Fruit fly (Drosophila melanogaster) whole organism, prepupa: ENCODE data around the gene CG10232.

Source experiments
- Blimp-1 ChIP-seq: fragments of 200-800 bp; sonication (Bioruptor generic); optimal IDR thresholded peaks from 3 replicates; lab custom pipeline; 2017; ENCODE audit warnings: missing biosample characterization, missing genetic modification characterization, mild to moderate bottlenecking, moderate library complexity, missing genetic modification reagents
- CG10631 ChIP-seq: fragments of 200-800 bp; sonication (Bioruptor generic); optimal IDR thresholded peaks from 2 replicates; lab custom pipeline; 2016; ENCODE audit warnings: missing biosample characterization, missing genetic modification characterization
- CG10669 ChIP-seq: fragments of 200-800 bp; sonication (Bioruptor generic); optimal IDR thresholded peaks from 3 replicates; lab custom pipeline; 2018; ENCODE audit warnings: missing biosample characterization, mild to moderate bottlenecking, missing genetic modification characterization, moderate library complexity
- CG11294 ChIP-seq: fragments of 200-800 bp; sonication (Bioruptor generic); IDR thresholded peaks from 2 replicates; pipeline ENCODE4 v1.3.6; 2022; ENCODE audit warnings: missing biosample characterization, missing genetic modification characterization
- CG11762 ChIP-seq: fragments of 200-800 bp; sonication (Bioruptor generic); optimal IDR thresholded peaks from 3 replicates; lab custom pipeline; 2016; ENCODE audit warnings: missing biosample characterization, missing genetic modification characterization; ENCODE audit not compliant: insufficient read depth
- CG11902 ChIP-seq: fragments of 200-800 bp; sonication (Bioruptor generic); optimal IDR thresholded peaks from 3 replicates; lab custom pipeline; 2016; ENCODE audit warnings: missing biosample characterization, missing genetic modification characterization
- CG15336 ChIP-seq: fragments of 200-800 bp; sonication (Bioruptor generic); IDR thresholded peaks from 2 replicates; pipeline ENCODE4 v1.3.6; 2022; ENCODE audit warnings: missing biosample characterization, missing genetic modification characterization
- CG1621 ChIP-seq: fragments of 200-800 bp; sonication (Bioruptor generic); optimal IDR thresholded peaks from 3 replicates; lab custom pipeline; 2018; ENCODE audit warnings: missing biosample characterization, mild to moderate bottlenecking, missing genetic modification characterization
- CG16779 ChIP-seq: fragments of 200-800 bp; sonication (Bioruptor generic); optimal IDR thresholded peaks from 3 replicates; lab custom pipeline; 2017; ENCODE audit warnings: missing biosample characterization, mild to moderate bottlenecking, missing genetic modification characterization
- CG3032 ChIP-seq: fragments of 200-800 bp; optimal IDR thresholded peaks from 2 replicates; lab custom pipeline; 2019; ENCODE audit warnings: missing biosample characterization, mild to moderate bottlenecking, missing genetic modification characterization, moderate library complexity
- CG31627 ChIP-seq: fragments of 200-800 bp; sonication (Bioruptor generic); optimal IDR thresholded peaks from 3 replicates; lab custom pipeline; 2016; ENCODE audit warnings: missing biosample characterization, missing genetic modification characterization
- CG32006 ChIP-seq: fragments of 200-800 bp; sonication (Bioruptor generic); optimal IDR thresholded peaks from 3 replicates; lab custom pipeline; 2017; ENCODE audit warnings: missing biosample characterization, mild to moderate bottlenecking, missing genetic modification characterization
- CG3919 ChIP-seq: fragments of 200-800 bp; sonication (Bioruptor generic); optimal IDR thresholded peaks from 3 replicates; lab custom pipeline; 2016; ENCODE audit warnings: missing biosample characterization, missing genetic modification characterization
- CG4318 ChIP-seq: fragments of 200-800 bp; sonication (Bioruptor generic); optimal IDR thresholded peaks from 3 replicates; lab custom pipeline; 2017; ENCODE audit warnings: missing biosample characterization, mild to moderate bottlenecking, missing genetic modification characterization
- CG6276 ChIP-seq: fragments of 200-800 bp; sonication (Bioruptor generic); optimal IDR thresholded peaks from 2 replicates; lab custom pipeline; 2017; ENCODE audit warnings: missing biosample characterization, mild to moderate bottlenecking, missing genetic modification characterization
- CG6792 ChIP-seq: fragments of 200-800 bp; sonication (Bioruptor generic); optimal IDR thresholded peaks from 3 replicates; lab custom pipeline; 2016; ENCODE audit warnings: missing biosample characterization, missing genetic modification characterization
- CG6854 ChIP-seq: fragments of 200-800 bp; sonication (Bioruptor generic); optimal IDR thresholded peaks from 2 replicates; lab custom pipeline; 2017; ENCODE audit warnings: missing biosample characterization, mild to moderate bottlenecking, missing genetic modification characterization
- CG8119 ChIP-seq: fragments of 200-800 bp; sonication (Bioruptor generic); IDR thresholded peaks from 3 replicates; pipeline ENCODE4 v1.3.6; 2022; ENCODE audit warnings: missing biosample characterization, missing genetic modification characterization
- CG8319 ChIP-seq: fragments of 200-800 bp; sonication (Bioruptor generic); optimal IDR thresholded peaks from 3 replicates; lab custom pipeline; 2016; ENCODE audit warnings: missing biosample characterization, missing genetic modification characterization
- CG8632 ChIP-seq: fragments of 200-800 bp; sonication (Bioruptor generic); optimal IDR thresholded peaks from 3 replicates; lab custom pipeline; 2016; ENCODE audit warnings: missing biosample characterization, missing genetic modification characterization
- CG9139 ChIP-seq: fragments of 200-800 bp; sonication (Bioruptor generic); optimal IDR thresholded peaks from 3 replicates; lab custom pipeline; 2017; ENCODE audit warnings: missing biosample characterization, mild to moderate bottlenecking, missing genetic modification characterization
- Eip75B ChIP-seq: fragments of 200-800 bp; sonication (Bioruptor generic); optimal IDR thresholded peaks from 3 replicates; lab custom pipeline; 2016; ENCODE audit warnings: missing biosample characterization, missing genetic modification characterization
- Eip78C ChIP-seq: fragments of 200-800 bp; sonication (Bioruptor generic); peaks from one replicate; lab custom pipeline; 2016; ENCODE audit warnings: missing biosample characterization, missing genetic modification characterization
- Eip93F ChIP-seq: fragments of 200-800 bp; sonication (Bioruptor generic); optimal IDR thresholded peaks from 2 replicates; lab custom pipeline; 2016; ENCODE audit warnings: missing biosample characterization, mild to moderate bottlenecking, missing genetic modification characterization
- Ets21C ChIP-seq: fragments of 200-800 bp; sonication (Bioruptor generic); optimal IDR thresholded peaks from 3 replicates; lab custom pipeline; 2016; ENCODE audit warnings: missing biosample characterization, missing genetic modification characterization
- Ets96B ChIP-seq: fragments of 200-800 bp; optimal IDR thresholded peaks from 2 replicates; lab custom pipeline; 2019; ENCODE audit warnings: missing biosample characterization, mild to moderate bottlenecking, missing genetic modification characterization, moderate library complexity
- Gug ChIP-seq: fragments of 200-800 bp; sonication (Bioruptor generic); IDR thresholded peaks from 2 replicates; pipeline ENCODE4 v1.3.6; 2022; ENCODE audit warnings: missing biosample characterization, missing genetic modification characterization
- Hr38 ChIP-seq: sonication (Bioruptor generic); optimal IDR thresholded peaks from 2 replicates; lab custom pipeline; 2016; ENCODE audit warnings: missing biosample characterization, missing genetic modification characterization
- Hr39 ChIP-seq: fragments of 200-800 bp; sonication (Bioruptor generic); optimal IDR thresholded peaks from 2 replicates; lab custom pipeline; 2016; ENCODE audit warnings: missing biosample characterization, missing genetic modification characterization
- Hr4 ChIP-seq: fragments of 200-800 bp; sonication (Bioruptor generic); optimal IDR thresholded peaks from 3 replicates; lab custom pipeline; 2016; ENCODE audit warnings: missing biosample characterization, missing genetic modification characterization
- Lpt ChIP-seq: fragments of 200-800 bp; sonication (Bioruptor generic); optimal IDR thresholded peaks from 3 replicates; lab custom pipeline; 2016; ENCODE audit warnings: missing biosample characterization, missing genetic modification characterization
- OdsH ChIP-seq: fragments of 200-800 bp; sonication (Bioruptor generic); optimal IDR thresholded peaks from 3 replicates; lab custom pipeline; 2016; ENCODE audit warnings: missing biosample characterization, missing genetic modification characterization
- Smox ChIP-seq: fragments of 200-800 bp; sonication (Bioruptor generic); optimal IDR thresholded peaks from 3 replicates; lab custom pipeline; 2016; ENCODE audit warnings: missing biosample characterization, missing genetic modification characterization
- Sox14 ChIP-seq: fragments of 200-800 bp; sonication (Bioruptor generic); optimal IDR thresholded peaks from 3 replicates; lab custom pipeline; 2016; ENCODE audit warnings: missing biosample characterization, missing genetic modification characterization
- Sox15 ChIP-seq: fragments of 200-800 bp; sonication (Bioruptor generic); optimal IDR thresholded peaks from 3 replicates; lab custom pipeline; 2016; ENCODE audit warnings: missing biosample characterization, missing genetic modification characterization
- cyc ChIP-seq: fragments of 200-800 bp; sonication (Bioruptor generic); optimal IDR thresholded peaks from 3 replicates; lab custom pipeline; 2016; ENCODE audit warnings: missing biosample characterization, missing genetic modification characterization
- dsx ChIP-seq: fragments of 200-800 bp; optimal IDR thresholded peaks from 3 replicates; lab custom pipeline; 2019; ENCODE audit warnings: missing biosample characterization, mild to moderate bottlenecking, missing genetic modification characterization, moderate library complexity; ENCODE audit not compliant: poor library complexity, severe bottlenecking
- eg ChIP-seq: fragments of 200-800 bp; sonication (Bioruptor generic); IDR thresholded peaks from 3 replicates; pipeline ENCODE4 v1.3.6; 2022; ENCODE audit warnings: missing biosample characterization, missing genetic modification characterization
- esn ChIP-seq: fragments of 200-800 bp; sonication (Bioruptor generic); optimal IDR thresholded peaks from 2 replicates; lab custom pipeline; 2016; ENCODE audit warnings: missing biosample characterization, mild to moderate bottlenecking, missing genetic modification characterization, moderate library complexity
- fd85E ChIP-seq: fragments of 200-800 bp; sonication (Bioruptor generic); optimal IDR thresholded peaks from 3 replicates; lab custom pipeline; 2016; ENCODE audit warnings: missing biosample characterization, missing genetic modification characterization
- fkh ChIP-seq: fragments of 200-800 bp; sonication (Bioruptor generic); optimal IDR thresholded peaks from 3 replicates; lab custom pipeline; 2017; ENCODE audit warnings: missing biosample characterization, mild to moderate bottlenecking, missing genetic modification characterization, moderate library complexity
- lz ChIP-seq: fragments of 200-800 bp; sonication (Bioruptor generic); optimal IDR thresholded peaks from 3 replicates; lab custom pipeline; 2016; ENCODE audit warnings: missing biosample characterization, missing genetic modification characterization
- net ChIP-seq: fragments of 200-800 bp; sonication (Bioruptor generic); optimal IDR thresholded peaks from 3 replicates; lab custom pipeline; 2016; ENCODE audit warnings: missing biosample characterization, missing genetic modification characterization
- pdm3 ChIP-seq: fragments of 200-800 bp; sonication (Bioruptor generic); optimal IDR thresholded peaks from 3 replicates; lab custom pipeline; 2016; ENCODE audit warnings: missing biosample characterization, missing genetic modification characterization
- salr ChIP-seq, 2 experiments: fragments of 200-800 bp; sonication (Bioruptor generic); optimal IDR thresholded peaks; 3 replicates each; lab custom pipeline; 2016 to 2018; ENCODE audit warnings: missing biosample characterization in 2 of 2, missing genetic modification characterization in 2 of 2, mild to moderate bottlenecking in 1 of 2
- spab ChIP-seq: fragments of 200-800 bp; sonication (Bioruptor generic); optimal IDR thresholded peaks from 2 replicates; lab custom pipeline; 2017; ENCODE audit warnings: missing biosample characterization, mild to moderate bottlenecking, missing genetic modification characterization, missing genetic modification reagents
- ss ChIP-seq, 2 experiments: fragments of 200-800 bp; sonication (Bioruptor generic); optimal IDR thresholded peaks; 2 replicates in 1 of 2; 3 replicates in 1 of 2; lab custom pipeline; 2017 to 2018; ENCODE audit warnings: mild to moderate bottlenecking in 2 of 2, missing biosample characterization in 2 of 2, missing genetic modification characterization in 2 of 2, moderate library complexity in 1 of 2
- svp ChIP-seq: fragments of 200-800 bp; sonication (Bioruptor generic); peaks from one replicate; lab custom pipeline; 2016; ENCODE audit warnings: missing biosample characterization, missing genetic modification characterization
- topi ChIP-seq: fragments of 200-800 bp; sonication (Bioruptor generic); optimal IDR thresholded peaks from 3 replicates; lab custom pipeline; 2016; ENCODE audit warnings: missing biosample characterization, missing genetic modification characterization
- vri ChIP-seq: fragments of 200-800 bp; sonication (Bioruptor generic); optimal IDR thresholded peaks from 3 replicates; lab custom pipeline; 2016; ENCODE audit warnings: missing biosample characterization, mild to moderate bottlenecking, missing genetic modification characterization

The CG10232 gene

dm6 chr3R:23721525-23721924 lies at the start of gene CG10232:
CG10232 (minus strand) TSS chr3R:23721625.
- no peak for TF ChIP-seq Eip75B (GFP tag; lab: Kevin White, UChicago)
- TF ChIP-seq CG11902: no peak
- TF ChIP-seq Smox: no peak
- no peak for TF ChIP-seq svp (GFP tag; lab: Kevin White, UChicago)
- TF ChIP-seq ss (GFP tag; optimal IDR thresholded peaks at IDR 0.05; lab: Kevin White, UChicago): no peak
- TF ChIP-seq fkh (GFP tag; lab: Kevin White, UChicago): no peak

- peak; percentile 50 for TF ChIP-seq CG8632 (GFP tag; lab: Kevin White, UChicago)
- peak; percentile 45 for TF ChIP-seq CG11902
- peak; percentile 79 for TF ChIP-seq CG31627 (GFP tag; lab: Kevin White, UChicago)
- TF ChIP-seq Gug (GFP tag; lab: Robert Waterston, UW): peak; percentile 57; the same call in 1 of the 2 replicates
- peak; percentile 88 for TF ChIP-seq fkh (GFP tag; lab: Kevin White, UChicago)
- TF ChIP-seq Sox15: peak; percentile 44
- TF ChIP-seq dsx (GFP tag; lab: Kevin White, UChicago): peak; percentile 43
- TF ChIP-seq CG32006: peak; percentile 58
- no peak for TF ChIP-seq CG6276 (GFP tag; lab: Kevin White, UChicago)
- peak; percentile 60 for TF ChIP-seq Smox
- peak; percentile 0 for TF ChIP-seq CG11762
- peak; percentile 22 for TF ChIP-seq net (GFP tag; lab: Kevin White, UChicago)
- peak; percentile 72 for TF ChIP-seq Hr39 (GFP tag; lab: Kevin White, UChicago)
- peak; percentile 50 for TF ChIP-seq CG10669 (GFP tag; lab: Kevin White, UChicago)
- no peak for TF ChIP-seq CG16779 (tag; lab: Kevin White, UChicago)
- peak; percentile 71 for TF ChIP-seq OdsH (GFP tag; lab: Kevin White, UChicago)
- TF ChIP-seq Sox14 (GFP tag; lab: Kevin White, UChicago): peak; percentile 81
- no peak for TF ChIP-seq spab (GFP tag; lab: Kevin White, UChicago)
- TF ChIP-seq CG6854: peak; percentile 52
- no peak for TF ChIP-seq CG4318 (GFP tag; lab: Kevin White, UChicago)
- TF ChIP-seq lz: peak; percentile 81
- no peak for TF ChIP-seq CG9139 (GFP tag; lab: Kevin White, UChicago)
- peak; percentile 67 for TF ChIP-seq CG3032 (tag; lab: Kevin White, UChicago)
- TF ChIP-seq CG8119 (GFP tag; lab: Robert Waterston, UW): peak; percentile 53; the same call in 1 of the 3 replicates
- peak; percentile 45; the same call in 1 of the 2 replicates for TF ChIP-seq CG15336
- peak; percentile 80 for TF ChIP-seq Eip78C (GFP tag; lab: Kevin White, UChicago)
- TF ChIP-seq CG3919: peak; percentile 75
- TF ChIP-seq esn: peak; percentile 84
- TF ChIP-seq CG11294 (GFP tag; lab: Robert Waterston, UW): no peak
- TF ChIP-seq eg (GFP tag; lab: Robert Waterston, UW): peak; percentile 73; the same call in 2 of the 3 replicates
- peak; percentile 74 for TF ChIP-seq CG10631 (GFP tag; lab: Kevin White, UChicago)
- peak; percentile 46 for TF ChIP-seq CG8319
- no peak for TF ChIP-seq fd85E (GFP tag; lab: Kevin White, UChicago)
- peak; percentile 53 for TF ChIP-seq Ets96B
- peak; percentile 72 for TF ChIP-seq cyc (GFP tag; lab: Kevin White, UChicago)
- TF ChIP-seq pdm3: peak; percentile 72
- peak; percentile 8 for TF ChIP-seq Hr38 (GFP tag; lab: Kevin White, UChicago)
- peak; percentile 5 to 21 for TF ChIP-seq salr (GFP tag; optimal IDR thresholded peaks at IDR 0.05; lab: Kevin White, UChicago)
- peak; percentile 41 for TF ChIP-seq CG1621
- no peak for TF ChIP-seq Ets21C (GFP tag; lab: Kevin White, UChicago)
- TF ChIP-seq vri: peak; percentile 72
- TF ChIP-seq topi: peak; percentile 71
- TF ChIP-seq Lpt (GFP tag; lab: Kevin White, UChicago): no peak
- peak; percentile 69 for TF ChIP-seq Hr4 (GFP tag; lab: Kevin White, UChicago)
- peak; percentile 56 for TF ChIP-seq CG6792 (GFP tag; lab: Kevin White, UChicago)
- TF ChIP-seq svp (GFP tag; lab: Kevin White, UChicago): no peak
- no peak for TF ChIP-seq Blimp-1
- no peak for TF ChIP-seq Eip93F (GFP tag; lab: Kevin White, UChicago)
These were observed 46.0 kb upstream of the CG10232 start, which contains the start of the genes CG10214 and CG10375 for dm6 chr3R:23767417-23767853. CG10214 (minus strand) TSS chr3R:23767488. CG10375 (plus strand) TSS chr3R:23767712.
